Worm (Caenorhabditis elegans) whole organism, late embryonic: ENCODE data around the gene sbds-1.

ENCODE experiments used
- C08G9.2 ChIP-seq: sonication (generic microtip); optimal IDR thresholded peaks from 2 replicates; lab custom pipeline; 2016; ENCODE audit warnings: mild to moderate bottlenecking, missing genetic modification characterization, moderate library complexity, missing compliant biosample characterization
- K02D7.2 ChIP-seq: sonication (generic microtip); optimal IDR thresholded peaks from 2 replicates; lab custom pipeline; 2017; ENCODE audit warnings: mild to moderate bottlenecking, missing genetic modification characterization, missing compliant biosample characterization
- K09A11.1 ChIP-seq: sonication (generic microtip); optimal IDR thresholded peaks from 2 replicates; lab custom pipeline; 2017; ENCODE audit warnings: antibody characterized with exemption, mild to moderate bottlenecking, missing genetic modification characterization, missing compliant biosample characterization; ENCODE audit not compliant: insufficient read depth
- T23F11.4 ChIP-seq: fragments of 200-800 bp; sonication (Bioruptor generic); optimal IDR thresholded peaks from 2 replicates; lab custom pipeline; 2018; ENCODE audit warnings: mild to moderate bottlenecking, missing genetic modification characterization, missing compliant biosample characterization
- Y22D7AL.16 ChIP-seq: sonication (generic microtip); optimal IDR thresholded peaks from 2 replicates; lab custom pipeline; 2016; ENCODE audit warnings: missing genetic modification characterization, missing compliant biosample characterization
- ahr-1 ChIP-seq: sonication (generic microtip); optimal IDR thresholded peaks from 2 replicates; lab custom pipeline; 2016; ENCODE audit warnings: missing genetic modification characterization, missing compliant biosample characterization
- ceh-14 ChIP-seq: sonication (generic microtip); optimal IDR thresholded peaks from 2 replicates; lab custom pipeline; 2016; ENCODE audit warnings: missing genotype, missing genetic modification characterization, missing compliant biosample characterization
- ceh-18 ChIP-seq: sonication (generic microtip); optimal IDR thresholded peaks from 2 replicates; lab custom pipeline; 2016; ENCODE audit warnings: missing genetic modification characterization, missing compliant biosample characterization
- ceh-19 ChIP-seq: fragments of 200-800 bp; sonication (Bioruptor generic); optimal IDR thresholded peaks from 2 replicates; lab custom pipeline; 2018; ENCODE audit warnings: mild to moderate bottlenecking, missing genetic modification characterization, missing compliant biosample characterization
- ceh-24 ChIP-seq: sonication (generic microtip); optimal IDR thresholded peaks from 2 replicates; lab custom pipeline; 2016; ENCODE audit warnings: mild to moderate bottlenecking, missing genetic modification characterization, missing compliant biosample characterization
- ceh-31 ChIP-seq: sonication (generic microtip); optimal IDR thresholded peaks from 2 replicates; lab custom pipeline; 2016; ENCODE audit warnings: missing genetic modification characterization, missing compliant biosample characterization
- ceh-34 ChIP-seq: sonication (generic microtip); optimal IDR thresholded peaks from 2 replicates; lab custom pipeline; 2016; ENCODE audit warnings: mild to moderate bottlenecking, missing genetic modification characterization, missing compliant biosample characterization
- ceh-45 ChIP-seq: fragments of 200-800 bp; sonication (Bioruptor generic); IDR thresholded peaks from 2 replicates; pipeline ENCODE4 v1.3.6; 2022; ENCODE audit warnings: missing genetic modification reagents, missing genetic modification characterization, missing compliant biosample characterization
- ceh-48 ChIP-seq: sonication (generic microtip); optimal IDR thresholded peaks from 2 replicates; lab custom pipeline; 2016; ENCODE audit warnings: missing genetic modification characterization, inconsistent platforms, missing compliant biosample characterization
- ceh-6 ChIP-seq: fragments of 200-800 bp; sonication (Bioruptor generic); optimal IDR thresholded peaks from 2 replicates; lab custom pipeline; 2018; ENCODE audit warnings: mild to moderate bottlenecking, missing genetic modification characterization, missing compliant biosample characterization
- elt-2 ChIP-seq: sonication (generic microtip); optimal IDR thresholded peaks from 2 replicates; lab custom pipeline; 2016; ENCODE audit warnings: missing genetic modification reagents, missing genetic modification characterization, missing compliant biosample characterization
- elt-4 ChIP-seq: sonication (generic microtip); optimal IDR thresholded peaks from 2 replicates; lab custom pipeline; 2016; ENCODE audit warnings: missing genetic modification characterization, missing compliant biosample characterization
- hlh-13 ChIP-seq: fragments of 200-800 bp; sonication (Bioruptor generic); optimal IDR thresholded peaks from 2 replicates; lab custom pipeline; 2018; ENCODE audit warnings: mild to moderate bottlenecking, missing genetic modification characterization, missing compliant biosample characterization
- hlh-15 ChIP-seq: sonication (generic microtip); optimal IDR thresholded peaks from 2 replicates; lab custom pipeline; 2016; ENCODE audit warnings: missing genetic modification characterization, missing compliant biosample characterization
- hlh-30 ChIP-seq: sonication (generic microtip); optimal IDR thresholded peaks from 2 replicates; lab custom pipeline; 2017; ENCODE audit warnings: antibody characterized with exemption, missing genetic modification characterization, missing compliant biosample characterization; ENCODE audit not compliant: insufficient read depth
- hlh-6 ChIP-seq: sonication (generic microtip); optimal IDR thresholded peaks from 2 replicates; lab custom pipeline; 2016; ENCODE audit warnings: missing genotype, missing genetic modification characterization, missing compliant biosample characterization
- hlh-8 ChIP-seq: sonication (generic microtip); optimal IDR thresholded peaks from 2 replicates; lab custom pipeline; 2016; ENCODE audit warnings: missing genotype, missing genetic modification characterization, missing compliant biosample characterization
- lim-6 ChIP-seq: sonication (generic microtip); optimal IDR thresholded peaks from 2 replicates; lab custom pipeline; 2016; ENCODE audit warnings: missing genetic modification characterization, missing compliant biosample characterization
- madf-2 ChIP-seq: sonication (generic microtip); optimal IDR thresholded peaks from 2 replicates; lab custom pipeline; 2017; ENCODE audit warnings: missing genetic modification characterization, missing compliant biosample characterization
- nfya-1 ChIP-seq: sonication (generic microtip); optimal IDR thresholded peaks from 2 replicates; lab custom pipeline; 2017; ENCODE audit warnings: missing genetic modification characterization, mild to moderate bottlenecking, missing compliant biosample characterization, antibody characterized with exemption, moderate library complexity
- pqm-1 ChIP-seq: sonication (generic microtip); optimal IDR thresholded peaks from 2 replicates; lab custom pipeline; 2016; ENCODE audit warnings: missing genetic modification characterization, missing compliant biosample characterization
- ref-2 ChIP-seq: sonication (generic microtip); optimal IDR thresholded peaks from 2 replicates; lab custom pipeline; 2016; ENCODE audit warnings: missing genetic modification characterization, missing compliant biosample characterization
- sox-2 ChIP-seq: fragments of 200-800 bp; sonication (Bioruptor generic); IDR thresholded peaks from 2 replicates; pipeline ENCODE4 v1.3.6; 2022; ENCODE audit warnings: missing genetic modification reagents, missing genetic modification characterization, missing compliant biosample characterization
- sox-4 ChIP-seq: sonication (generic microtip); optimal IDR thresholded peaks from 2 replicates; lab custom pipeline; 2017; ENCODE audit warnings: mild to moderate bottlenecking, missing genetic modification characterization, inconsistent platforms, missing compliant biosample characterization
- tbx-2 ChIP-seq: sonication (generic microtip); optimal IDR thresholded peaks from 2 replicates; lab custom pipeline; 2016; ENCODE audit warnings: missing genetic modification characterization, missing compliant biosample characterization
- tbx-7 ChIP-seq: sonication (generic microtip); optimal IDR thresholded peaks from 2 replicates; lab custom pipeline; 2016; ENCODE audit warnings: missing genotype, missing genetic modification characterization, missing compliant biosample characterization
- ttx-3 ChIP-seq: sonication (generic microtip); optimal IDR thresholded peaks from 2 replicates; lab custom pipeline; 2016; ENCODE audit warnings: missing genetic modification reagents, missing genetic modification characterization, missing compliant biosample characterization
- unc-42 ChIP-seq: sonication (generic microtip); optimal IDR thresholded peaks from 2 replicates; lab custom pipeline; 2016; ENCODE audit warnings: missing genotype, missing genetic modification characterization, missing compliant biosample characterization
- unc-55 ChIP-seq: sonication (generic microtip); optimal IDR thresholded peaks from 2 replicates; lab custom pipeline; 2017; ENCODE audit warnings: missing biosample characterization, missing genetic modification reagents, missing genetic modification characterization

sbds-1 gene

DNA sequence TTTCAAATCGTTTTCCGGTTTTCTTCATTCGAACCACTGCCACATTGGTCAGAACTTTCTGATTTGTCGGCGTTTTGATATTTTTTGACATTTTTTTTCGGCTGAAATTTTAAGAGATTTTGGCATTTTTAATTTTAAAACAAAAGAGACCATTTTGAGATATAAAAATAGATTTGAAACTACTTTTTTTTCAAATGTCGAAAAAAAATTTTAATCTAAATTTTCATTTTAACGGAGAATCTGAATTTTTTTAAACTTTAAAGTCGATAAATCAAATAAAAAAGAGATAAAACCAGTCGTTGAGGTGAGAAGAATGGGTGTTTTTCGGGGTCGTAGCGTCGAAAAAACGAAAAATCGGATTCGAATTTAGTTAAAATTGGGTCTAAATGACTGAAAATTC lies at the start of gene sbds-1:
Gene sbds-1, minus strand, starts transcription at position 101 of the 400 bp plus-strand sequence.
- no peak for TF ChIP-seq K09A11.1 (tag; lab: Kevin White, UChicago)
- TF ChIP-seq C08G9.2 (tag; lab: Kevin White, UChicago), result no peak
- TF ChIP-seq hlh-30 (tag; lab: Kevin White, UChicago), result no peak
- TF ChIP-seq hlh-6 (tag; lab: Kevin White, UChicago), result no peak
- no peak for TF ChIP-seq ceh-45 (GFP tag; lab: Robert Waterston, UW)
- TF ChIP-seq T23F11.4 (GFP tag; lab: Kevin White, UChicago), result no peak
- no peak for TF ChIP-seq ref-2
- TF ChIP-seq pqm-1 (tag; lab: Kevin White, UChicago), result no peak
- TF ChIP-seq hlh-8 (tag; lab: Kevin White, UChicago), result no peak
- no peak for TF ChIP-seq ceh-18 (tag; lab: Kevin White, UChicago)
- no peak for TF ChIP-seq ceh-6 (GFP tag; lab: Kevin White, UChicago)
- TF ChIP-seq unc-55 (GFP tag; lab: Kevin White, UChicago), result no peak

- no peak for TF ChIP-seq ceh-24 (tag; lab: Kevin White, UChicago)
- no peak for TF ChIP-seq C08G9.2 (tag; lab: Kevin White, UChicago)
- TF ChIP-seq sox-4 (tag; lab: Kevin White, UChicago), result no peak
- TF ChIP-seq ttx-3 (tag; lab: Kevin White, UChicago), result no peak
- no peak for TF ChIP-seq Y22D7AL.16 (tag; lab: Kevin White, UChicago)
- no peak for TF ChIP-seq madf-2 (tag; lab: Kevin White, UChicago)
- TF ChIP-seq ceh-19 (GFP tag; lab: Kevin White, UChicago), result no peak
- TF ChIP-seq elt-2 (tag; lab: Kevin White, UChicago), result no peak
Measured at ce11 chrIII:683318-683717, 45.1 kb upstream of the sbds-1 start, which contains the start of gene W02B3.4. TSS of gene W02B3.4 (minus strand) at chrIII:683418.

DNA sequence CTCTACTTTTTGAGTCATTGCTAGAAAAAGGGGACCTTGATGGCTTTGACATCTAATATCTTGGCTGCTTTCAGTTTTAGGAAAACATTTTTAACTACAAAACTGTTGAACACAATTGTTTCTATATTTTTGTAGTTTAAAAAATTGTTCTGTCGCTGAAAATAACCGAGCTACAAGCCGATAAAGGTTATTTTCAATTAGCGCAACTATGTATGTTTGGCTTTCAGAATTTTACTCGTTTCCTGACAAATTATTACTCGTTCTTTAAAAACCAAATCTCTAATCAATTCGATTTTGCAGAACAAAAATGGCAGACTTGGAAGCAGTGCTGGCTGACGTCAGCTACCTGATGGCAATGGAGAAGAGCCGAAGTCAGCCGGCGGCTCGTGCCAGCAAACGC lies 37.6 kb upstream of the sbds-1 start, which contains the start of gene grk-2:
Gene grk-2, plus strand, starts transcription at position 301 of the 400 bp plus-strand sequence.
- TF ChIP-seq lim-6, result no peak
- no peak for TF ChIP-seq ref-2

DNA sequence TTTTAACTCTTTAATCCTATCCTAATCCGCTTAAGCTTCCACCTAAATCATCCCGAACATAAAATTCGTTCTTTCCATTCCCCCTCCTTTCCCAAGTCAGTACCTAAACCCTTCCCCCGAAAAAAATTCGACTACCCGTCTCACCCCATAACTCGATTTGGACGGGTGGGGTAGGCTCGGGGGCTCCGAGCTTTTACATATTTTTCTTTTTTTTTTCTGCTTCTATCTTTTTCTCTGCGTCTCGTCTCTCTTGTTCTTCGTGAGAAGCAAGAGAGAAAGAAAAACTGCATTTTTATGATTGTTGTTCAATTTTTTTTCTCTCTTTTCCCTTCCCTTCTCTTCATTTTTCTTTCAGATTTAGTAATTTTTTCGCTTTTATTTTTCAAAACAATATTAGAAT lies 37.2 kb upstream of the sbds-1 start:
- TF ChIP-seq K02D7.2 (no peak), unc-42 (tag; lab: Kevin White, UChicago) (peak; percentile 97), hlh-15 (tag; lab: Kevin White, UChicago) (no peak), hlh-13 (GFP tag; lab: Kevin White, UChicago) (no peak)

ce11 chrIII:670994-671393 lies 32.8 kb upstream of the sbds-1 start:
- TF ChIP-seq unc-42 (tag; lab: Kevin White, UChicago) (peak; percentile 97), nfya-1 (tag; lab: Kevin White, UChicago) (peak; percentile 65), hlh-30 (tag; lab: Kevin White, UChicago) (no peak), tbx-2 (tag; lab: Kevin White, UChicago) (peak; percentile 46), ceh-14 (peak; percentile 67), ceh-18 (tag; lab: Kevin White, UChicago) (peak; percentile 22), tbx-7 (tag; lab: Kevin White, UChicago) (no peak), ceh-48 (tag; lab: Kevin White, UChicago) (peak; percentile 90), ahr-1 (tag; lab: Kevin White, UChicago) (no peak), elt-4 (tag; lab: Kevin White, UChicago) (no peak), sox-2 (GFP tag; lab: Robert Waterston, UW) (no peak), elt-2 (tag; lab: Kevin White, UChicago) (no peak), unc-55 (GFP tag; lab: Kevin White, UChicago) (no peak), ceh-31 (tag; lab: Kevin White, UChicago) (peak; percentile 80), ceh-34 (tag; lab: Kevin White, UChicago) (peak; percentile 32), Y22D7AL.16 (tag; lab: Kevin White, UChicago) (peak; percentile 26)
- TF ChIP-seq, all 69 proteins: peak for 9
